Fruit fly (Drosophila melanogaster) whole organism, embryonic: Measurements from ENCODE around the gene Gga.
A peak's percentile ranks its signal among the peaks of the same experiment; 100 is the strongest.

Experiments used
- BEAF-32 ChIP-seq: fragments of 200-800 bp; sonication (Bioruptor generic); optimal IDR thresholded peaks from 3 replicates; lab custom pipeline; 2017; ENCODE audit warnings: missing biosample characterization, missing genetic modification characterization, mild to moderate bottlenecking, moderate library complexity, missing genetic modification reagents
- Blimp-1 ChIP-seq: fragments of 200-800 bp; sonication (Bioruptor generic); optimal IDR thresholded peaks from 3 replicates; lab custom pipeline; 2018; ENCODE audit warnings: missing biosample characterization, missing genetic modification characterization, mild to moderate bottlenecking, moderate library complexity, missing genetic modification reagents
- CG10654 ChIP-seq: fragments of 200-800 bp; sonication (Bioruptor generic); optimal IDR thresholded peaks from 2 replicates; lab custom pipeline; 2016; ENCODE audit warnings: missing biosample characterization, missing genetic modification characterization
- CG11456 ChIP-seq: fragments of 200-800 bp; sonication (Bioruptor generic); IDR thresholded peaks from 3 replicates; pipeline ENCODE4 v1.3.6; 2022; ENCODE audit warnings: missing biosample characterization, missing genetic modification characterization
- CG11504 ChIP-seq: fragments of 200-800 bp; sonication (Bioruptor generic); optimal IDR thresholded peaks from 3 replicates; lab custom pipeline; 2019; ENCODE audit warnings: missing biosample characterization, mild to moderate bottlenecking, missing genetic modification characterization, moderate library complexity
- CG12744 ChIP-seq: fragments of 200-800 bp; sonication (Bioruptor generic); optimal IDR thresholded peaks from 2 replicates; lab custom pipeline; 2016; ENCODE audit warnings: missing biosample characterization, missing genetic modification characterization
- CG14441 ChIP-seq: fragments of 200-800 bp; sonication (Bioruptor generic); IDR thresholded peaks from 2 replicates; pipeline ENCODE4 v1.3.6; 2022; ENCODE audit warnings: missing biosample characterization, missing genetic modification characterization
- CG1529 ChIP-seq: fragments of 200-800 bp; sonication (Bioruptor generic); optimal IDR thresholded peaks from 3 replicates; lab custom pipeline; 2018; ENCODE audit warnings: missing biosample characterization, missing genetic modification characterization
- CG15479 ChIP-seq: fragments of 200-800 bp; sonication (Bioruptor generic); optimal IDR thresholded peaks from 3 replicates; lab custom pipeline; 2019; ENCODE audit warnings: missing biosample characterization, mild to moderate bottlenecking, missing genetic modification characterization, moderate library complexity
- CG16863 ChIP-seq: fragments of 200-800 bp; sonication (Bioruptor generic); optimal IDR thresholded peaks from 3 replicates; lab custom pipeline; 2016; ENCODE audit warnings: missing biosample characterization, missing genetic modification characterization
- CG18619 ChIP-seq: fragments of 200-800 bp; sonication (Bioruptor generic); optimal IDR thresholded peaks from 3 replicates; lab custom pipeline; 2017; ENCODE audit warnings: missing biosample characterization, mild to moderate bottlenecking, missing genetic modification characterization
- CG32772 ChIP-seq: fragments of 200-800 bp; sonication (Bioruptor generic); IDR thresholded peaks from 2 replicates; pipeline ENCODE4 v1.3.6; 2022; ENCODE audit warnings: missing biosample characterization, missing genetic modification characterization
- CG3281 ChIP-seq: fragments of 200-800 bp; sonication (Bioruptor generic); optimal IDR thresholded peaks from 3 replicates; lab custom pipeline; 2017; ENCODE audit warnings: missing biosample characterization, mild to moderate bottlenecking, missing genetic modification characterization
- CG5953 ChIP-seq: fragments of 200-800 bp; sonication (Bioruptor generic); IDR thresholded peaks from 2 replicates; pipeline ENCODE4 v1.3.6; 2022; ENCODE audit warnings: missing biosample characterization, missing genetic modification characterization
- CG7271 ChIP-seq: fragments of 200-800 bp; sonication (Bioruptor generic); optimal IDR thresholded peaks from 2 replicates; lab custom pipeline; 2018; ENCODE audit warnings: missing biosample characterization, mild to moderate bottlenecking, missing genetic modification characterization, moderate library complexity
- CG7745 ChIP-seq: fragments of 200-800 bp; sonication (Bioruptor generic); optimal IDR thresholded peaks from 2 replicates; lab custom pipeline; 2018; ENCODE audit warnings: missing biosample characterization, mild to moderate bottlenecking, missing genetic modification characterization, moderate library complexity
- Dek ChIP-seq: fragments of 200-800 bp; sonication (Bioruptor generic); optimal IDR thresholded peaks from 3 replicates; lab custom pipeline; 2019; ENCODE audit warnings: missing biosample characterization, mild to moderate bottlenecking, missing genetic modification characterization, moderate library complexity
- Fer3 ChIP-seq: fragments of 200-800 bp; sonication (Bioruptor generic); optimal IDR thresholded peaks from 2 replicates; lab custom pipeline; 2018; ENCODE audit warnings: missing biosample characterization, mild to moderate bottlenecking, missing genetic modification characterization, moderate library complexity
- H15 ChIP-seq: fragments of 200-800 bp; sonication (Bioruptor generic); IDR thresholded peaks from 3 replicates; pipeline ENCODE4 v1.3.6; 2022; ENCODE audit warnings: missing biosample characterization, missing genetic modification characterization
- Hr51 ChIP-seq, 2 experiments: fragments of 200-800 bp; sonication (Bioruptor generic); optimal IDR thresholded peaks; 2 replicates in 1 of 2; 3 replicates in 1 of 2; lab custom pipeline; 2016 to 2018; ENCODE audit warnings: missing biosample characterization in 2 of 2, missing genetic modification characterization in 2 of 2, mild to moderate bottlenecking in 1 of 2, moderate library complexity in 1 of 2
- Med ChIP-seq: fragments of 200-800 bp; sonication (Bioruptor generic); peaks from one replicate; lab custom pipeline; 2016; ENCODE audit warnings: missing biosample characterization, missing genetic modification characterization, mild to moderate bottlenecking, inconsistent platforms, moderate library complexity
- NfI ChIP-seq: fragments of 200-800 bp; sonication (Bioruptor generic); optimal IDR thresholded peaks from 3 replicates; lab custom pipeline; 2018; ENCODE audit warnings: missing biosample characterization, mild to moderate bottlenecking, missing genetic modification characterization, moderate library complexity
- Oaz ChIP-seq: fragments of 200-800 bp; sonication (Bioruptor generic); IDR thresholded peaks from 2 replicates; pipeline ENCODE4 v1.3.6; 2022; ENCODE audit warnings: missing biosample characterization, missing genetic modification characterization
- PHDP ChIP-seq: fragments of 200-800 bp; sonication (Bioruptor generic); optimal IDR thresholded peaks from 3 replicates; lab custom pipeline; 2018; ENCODE audit warnings: missing biosample characterization, mild to moderate bottlenecking, missing genetic modification characterization, moderate library complexity
- Ssrp ChIP-seq: fragments of 200-800 bp; sonication (Bioruptor generic); optimal IDR thresholded peaks from 2 replicates; lab custom pipeline; 2018; ENCODE audit warnings: missing biosample characterization, mild to moderate bottlenecking, missing genetic modification characterization, moderate library complexity
- Vsx1 ChIP-seq: fragments of 200-800 bp; sonication (Bioruptor generic); optimal IDR thresholded peaks from 2 replicates; lab custom pipeline; 2017; ENCODE audit warnings: missing biosample characterization, mild to moderate bottlenecking, missing genetic modification characterization, missing genetic modification reagents
- abd-A ChIP-seq: fragments of 200-800 bp; sonication (Bioruptor generic); optimal IDR thresholded peaks from 3 replicates; lab custom pipeline; 2019; ENCODE audit warnings: missing biosample characterization, mild to moderate bottlenecking, missing genetic modification characterization, moderate library complexity
- az2 ChIP-seq: fragments of 200-800 bp; sonication (Bioruptor generic); optimal IDR thresholded peaks from 3 replicates; lab custom pipeline; 2016; ENCODE audit warnings: missing biosample characterization, missing genetic modification characterization
- bowl ChIP-seq: fragments of 200-800 bp; sonication (Bioruptor generic); IDR thresholded peaks from 2 replicates; pipeline ENCODE4 v1.3.6; 2022; ENCODE audit warnings: missing biosample characterization, missing genetic modification characterization
- caup ChIP-seq: fragments of 200-800 bp; sonication (Bioruptor generic); optimal IDR thresholded peaks from 3 replicates; lab custom pipeline; 2017; ENCODE audit warnings: missing biosample characterization, mild to moderate bottlenecking, missing genetic modification characterization, moderate library complexity; ENCODE audit not compliant: severe bottlenecking
- ci ChIP-seq: fragments of 200-800 bp; sonication (Bioruptor generic); IDR thresholded peaks from 3 replicates; pipeline ENCODE4 v1.3.6; 2022; ENCODE audit warnings: missing biosample characterization, missing genetic modification characterization
- dati ChIP-seq: fragments of 200-800 bp; sonication (Bioruptor generic); IDR thresholded peaks from 2 replicates; pipeline ENCODE4 v1.3.6; 2022; ENCODE audit warnings: missing biosample characterization, missing genetic modification characterization
- dm ChIP-seq: fragments of 200-800 bp; sonication (Bioruptor generic); optimal IDR thresholded peaks from 3 replicates; lab custom pipeline; 2016; ENCODE audit warnings: missing biosample characterization, missing genetic modification characterization
- dmrt99B ChIP-seq: fragments of 200-800 bp; sonication (Bioruptor generic); optimal IDR thresholded peaks from 2 replicates; lab custom pipeline; 2018; ENCODE audit warnings: missing biosample characterization, mild to moderate bottlenecking, missing genetic modification characterization, moderate library complexity
- eve ChIP-seq, 2 experiments: fragments of >200 bp; optimal IDR thresholded peaks; 2 replicates each; lab custom pipeline; 2017; ENCODE audit warnings: missing biosample characterization in 2 of 2, missing genetic modification characterization in 2 of 2
- gce ChIP-seq: fragments of 200-800 bp; sonication (Bioruptor generic); IDR thresholded peaks from 3 replicates; pipeline ENCODE4 v1.3.6; 2022; ENCODE audit warnings: missing biosample characterization, missing genetic modification characterization
- gcm ChIP-seq: fragments of 200-800 bp; sonication (Bioruptor generic); optimal IDR thresholded peaks from 2 replicates; lab custom pipeline; 2019; ENCODE audit warnings: missing biosample characterization, mild to moderate bottlenecking, missing genetic modification characterization, moderate library complexity
- hbn ChIP-seq: fragments of 200-800 bp; sonication (Bioruptor generic); IDR thresholded peaks from 2 replicates; pipeline ENCODE4 v1.3.6; 2022; ENCODE audit warnings: missing biosample characterization, missing genetic modification characterization; ENCODE audit not compliant: partially characterized antibody
- ind ChIP-seq: fragments of 200-800 bp; sonication (Bioruptor generic); optimal IDR thresholded peaks from 3 replicates; lab custom pipeline; 2016; ENCODE audit warnings: missing biosample characterization, missing genetic modification characterization
- klu ChIP-seq: fragments of 200-800 bp; sonication (Bioruptor generic); IDR thresholded peaks from 2 replicates; pipeline ENCODE4 v1.3.6; 2022; ENCODE audit warnings: missing biosample characterization, missing genetic modification characterization
- lmd ChIP-seq: fragments of 200-800 bp; sonication (Bioruptor generic); IDR thresholded peaks from 2 replicates; pipeline ENCODE4 v1.3.6; 2022; ENCODE audit warnings: missing biosample characterization, missing genetic modification characterization
- nerfin-1 ChIP-seq: fragments of 200-800 bp; sonication (Bioruptor generic); optimal IDR thresholded peaks from 3 replicates; lab custom pipeline; 2019; ENCODE audit warnings: missing biosample characterization, mild to moderate bottlenecking, missing genetic modification characterization, moderate library complexity
- nerfin-2 ChIP-seq: fragments of 200-800 bp; sonication (Bioruptor generic); IDR thresholded peaks from 2 replicates; pipeline ENCODE4 v1.3.6; 2022; ENCODE audit warnings: missing biosample characterization, missing genetic modification characterization; ENCODE audit not compliant: partially characterized antibody
- onecut ChIP-seq: fragments of 200-800 bp; sonication (Bioruptor generic); IDR thresholded peaks from 2 replicates; pipeline ENCODE4 v1.3.6; 2022; ENCODE audit warnings: missing biosample characterization, missing genetic modification characterization
- pan ChIP-seq, 4 experiments: fragments of >200 bp in 3 of 4; fragments of 200-800 bp in 1 of 4; sonication (Bioruptor generic) in 1 of 4; optimal IDR thresholded peaks in 3 of 4; IDR thresholded peaks in 1 of 4; 2 replicates each; pipeline versions ENCODE4 v1.3.6 to Lab custom; 2017 to 2022; ENCODE audit warnings: missing biosample characterization in 2 of 4, missing genetic modification characterization in 2 of 4, mixed read lengths in 1 of 4
- sd ChIP-seq: fragments of 200-800 bp; sonication (Bioruptor generic); optimal IDR thresholded peaks from 3 replicates; lab custom pipeline; 2018; ENCODE audit warnings: missing biosample characterization, mild to moderate bottlenecking, missing genetic modification characterization, moderate library complexity
- sens-2 ChIP-seq: fragments of 200-800 bp; sonication (Bioruptor generic); IDR thresholded peaks from 2 replicates; pipeline ENCODE4 v1.3.6; 2022; ENCODE audit warnings: missing biosample characterization, missing genetic modification characterization
- sim ChIP-seq: fragments of 200-800 bp; sonication (Bioruptor generic); IDR thresholded peaks from 2 replicates; pipeline ENCODE4 v1.3.6; 2022; ENCODE audit warnings: missing biosample characterization, missing genetic modification characterization
- sob ChIP-seq: fragments of 200-800 bp; sonication (Bioruptor generic); IDR thresholded peaks from 2 replicates; pipeline ENCODE4 v1.3.6; 2022; ENCODE audit warnings: missing biosample characterization, missing genetic modification characterization
- wek ChIP-seq: fragments of 200-800 bp; sonication (Bioruptor generic); optimal IDR thresholded peaks from 3 replicates; lab custom pipeline; 2018; ENCODE audit warnings: missing biosample characterization, mild to moderate bottlenecking, missing genetic modification characterization, moderate library complexity

The Gga gene

DNA sequence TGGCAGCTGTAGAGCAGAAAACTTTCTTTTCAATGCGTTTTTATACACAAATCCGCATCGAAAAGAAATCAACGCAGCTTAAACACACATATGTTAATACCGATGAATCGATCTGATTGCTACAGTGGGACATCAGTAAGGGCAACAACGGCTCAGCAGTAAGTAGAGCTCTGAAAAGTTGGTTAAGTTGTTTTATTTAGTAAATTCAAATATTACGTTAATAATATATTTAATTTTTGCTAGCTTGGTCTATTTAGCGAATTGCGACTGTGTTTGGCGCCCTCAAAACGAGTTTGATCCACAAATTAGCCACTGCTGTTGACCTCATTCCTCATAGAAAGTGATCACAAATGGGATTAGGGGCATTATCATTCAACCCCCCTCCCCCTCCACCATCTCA lies 51.2 kb downstream of the Gga start (continued):
- TF ChIP-seq nerfin-1 (tag; lab: Kevin White, UChicago) (peak; percentile 38), Hr51 (GFP tag; optimal IDR thresholded peaks at IDR 0.05; lab: Kevin White, UChicago) (peak in 1 of 2 experiments; percentile 63), eve (GFP tag; optimal IDR thresholded peaks at IDR 0.05; lab: Kevin White, UChicago) (peak in 1 of 2 experiments; percentile 77), CG1529 (GFP tag; lab: Kevin White, UChicago) (peak; percentile 62), bowl (GFP tag; lab: Robert Waterston, UW) (0 out of 2 replicates have a peak, but pooled peaks have one; percentile 28), CG3281 (no peak), CG7271 (tag; lab: Kevin White, UChicago) (no peak), sim (peak; percentile 26; the same call in 1 of the 2 replicates), CG10654 (GFP tag; lab: Kevin White, UChicago) (peak; percentile 24), Fer3 (tag; lab: Kevin White, UChicago) (peak; percentile 59), gce (GFP tag; lab: Robert Waterston, UW) (peak; percentile 56; the same call in 1 of the 3 replicates), sob (GFP tag; lab: Robert Waterston, UW) (peak; percentile 57; the same call in 1 of the 2 replicates), pan (optimal IDR thresholded peaks at IDR 0.05; lab: Kevin White, UChicago) (no peak), pan (GFP tag; optimal IDR thresholded peaks at IDR 0.05 in 1 of 2, IDR thresholded peaks at IDR 0.05 in 1 of 2) (peak in 1 of 2 experiments; percentile 76), CG11456 (GFP tag; lab: Robert Waterston, UW) (0 out of 3 replicates have a peak, but pooled peaks have one; percentile 56), PHDP (peak; percentile 52), abd-A (peak; percentile 45), wek (no peak), Ssrp (tag; lab: Kevin White, UChicago) (peak; percentile 65), dm (GFP tag; lab: Kevin White, UChicago) (no peak), NfI (GFP tag; lab: Kevin White, UChicago) (peak; percentile 38), klu (GFP tag; lab: Robert Waterston, UW) (0 out of 2 replicates have a peak, but pooled peaks have one; percentile 16), hbn (GFP tag; lab: Robert Waterston, UW) (no peak), Dek (tag; lab: Kevin White, UChicago) (peak; percentile 48), dmrt99B (peak; percentile 80), lmd (GFP tag; lab: Robert Waterston, UW) (peak; percentile 52), CG16863 (GFP tag; lab: Kevin White, UChicago) (no peak), CG11504 (tag; lab: Kevin White, UChicago) (peak; percentile 80), CG14441 (GFP tag; lab: Robert Waterston, UW) (peak; percentile 58), CG12744 (no peak), dati (GFP tag; lab: Robert Waterston, UW) (0 out of 2 replicates have a peak, but pooled peaks have one; percentile 15), BEAF-32 (GFP tag; lab: Kevin White, UChicago) (no peak), Vsx1 (GFP tag; lab: Kevin White, UChicago) (peak; percentile 81), sens-2 (GFP tag; lab: Robert Waterston, UW) (peak; percentile 74), Med (GFP tag; lab: Kevin White, UChicago) (peak; percentile 84), ind (peak; percentile 59), CG32772 (GFP tag; lab: Robert Waterston, UW) (peak; percentile 69), CG5953 (GFP tag; lab: Robert Waterston, UW) (peak; percentile 48; the same call in 1 of the 2 replicates)

DNA sequence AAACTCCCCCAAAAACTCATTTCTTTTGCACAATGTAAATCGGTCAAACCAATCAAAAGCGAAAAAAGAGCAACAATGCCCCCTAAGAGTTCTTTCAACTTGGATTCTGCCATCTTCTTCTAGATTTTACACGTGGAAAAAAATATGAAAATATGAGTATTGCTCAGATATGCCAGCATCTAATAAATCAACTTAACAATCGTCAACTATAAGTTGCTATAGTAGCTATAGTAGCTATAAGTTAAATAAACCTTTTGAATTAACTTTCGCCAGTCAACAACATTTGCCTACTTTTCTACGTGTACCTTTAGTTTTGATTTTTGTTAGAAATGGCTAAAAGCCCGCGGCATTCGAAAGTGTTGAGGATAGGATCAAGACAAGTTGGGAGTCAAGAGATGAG lies 52.4 kb downstream of the Gga start:
- TF ChIP-seq CG18619 (GFP tag; lab: Kevin White, UChicago), result no peak
- no peak for TF ChIP-seq onecut (GFP tag; lab: Robert Waterston, UW)
- no peak for TF ChIP-seq Oaz (GFP tag; lab: Robert Waterston, UW)
- TF ChIP-seq caup, result no peak
- no peak for TF ChIP-seq H15 (GFP tag; lab: Robert Waterston, UW)
- no peak for TF ChIP-seq az2 (GFP tag; lab: Kevin White, UChicago)
- no peak for TF ChIP-seq gcm (GFP tag; lab: Kevin White, UChicago)
- no peak for TF ChIP-seq CG15479 (GFP tag; lab: Kevin White, UChicago)
- peak; percentile 12 for TF ChIP-seq Blimp-1 (GFP tag; lab: Kevin White, UChicago)
- 0 out of 3 replicates have a peak, but pooled peaks have one; percentile 41 for TF ChIP-seq ci
- no peak for TF ChIP-seq sd (tag; lab: Kevin White, UChicago)
- peak; percentile 48 for TF ChIP-seq CG11504 (tag; lab: Kevin White, UChicago)
- no peak for TF ChIP-seq CG7745 (tag; lab: Kevin White, UChicago)
- TF ChIP-seq nerfin-2 (GFP tag; lab: Robert Waterston, UW), result no peak
